Worm (Caenorhabditis elegans) whole organism, dauer: Measurements from ENCODE around the gene srv-5.
"Not testable (repeated sequence)": the region's sequence is repeated elsewhere in the genome, so short reads cannot be mapped to it uniquely, and the experiment has no call there.

Experiments used
- unc-62 ChIP-seq: sonication (generic microtip); optimal IDR thresholded peaks from 2 replicates; lab custom pipeline; 2017; ENCODE audit warnings: missing biosample characterization, missing genetic modification reagents, missing genetic modification characterization

The srv-5 gene

ce11 chrX:4252047-4252446 lies at the start of gene srv-5:
Gene srv-5 (plus strand): TSS chrX:4252347.
- TF ChIP-seq unc-62 = no peak

ce11 chrX:4207385-4207784 lies 44.8 kb upstream of the srv-5 start, which contains the start of gene F20B6.9:
Gene F20B6.9 (minus strand): TSS chrX:4207485.
- not testable (repeated sequence) for TF ChIP-seq unc-62

- no peak for TF ChIP-seq unc-62
Measured at ce11 chrX:4208495-4208894, 43.7 kb upstream of the srv-5 start.

- TF ChIP-seq unc-62 = peak; percentile 62
Measured at ce11 chrX:4209131-4209530, 43.0 kb upstream of the srv-5 start.

ce11 chrX:4214643-4215042 lies 37.5 kb upstream of the srv-5 start:
- no peak for TF ChIP-seq unc-62

- TF ChIP-seq unc-62 = no peak
Measured at ce11 chrX:4215500-4216107, 36.5 kb upstream of the srv-5 start.

ce11 chrX:4216894-4217293 lies 35.3 kb upstream of the srv-5 start, which contains the start of the genes F20B6.10 and hpk-1:
Gene F20B6.10 (minus strand): TSS chrX:4217196.
Gene hpk-1 (minus strand): TSS chrX:4217290.
- no peak for TF ChIP-seq unc-62

- no peak for TF ChIP-seq unc-62
Measured at ce11 chrX:4218174-4218573, 34.0 kb upstream of the srv-5 start, which contains the start of gene W01H2.2. Gene W01H2.2 (minus strand): TSS chrX:4218458.

- no peak for TF ChIP-seq unc-62
Measured at ce11 chrX:4219487-4219886, 32.7 kb upstream of the srv-5 start.

- TF ChIP-seq unc-62 = no peak
Measured at ce11 chrX:4222200-4222599, 29.9 kb upstream of the srv-5 start.

- no peak for TF ChIP-seq unc-62
Measured at ce11 chrX:4222779-4223387, 29.3 kb upstream of the srv-5 start.

- TF ChIP-seq unc-62 = no peak
Measured at ce11 chrX:4235752-4236151, 16.4 kb upstream of the srv-5 start, which contains the start of gene rab-37. Gene rab-37 (minus strand): TSS chrX:4235852.

ce11 chrX:4238971-4239370 lies 13.2 kb upstream of the srv-5 start:
- no peak for TF ChIP-seq unc-62

- no peak for TF ChIP-seq unc-62
Measured at ce11 chrX:4244489-4245123, 7.5 kb upstream of the srv-5 start.

- no peak for TF ChIP-seq unc-62
Measured at ce11 chrX:4245124-4245523, 7.0 kb upstream of the srv-5 start.

ce11 chrX:4246237-4246697 lies 5.9 kb upstream of the srv-5 start:
- TF ChIP-seq unc-62 = no peak

ce11 chrX:4246867-4247591 lies 5.1 kb upstream of the srv-5 start, which contains the start of gene F48D6.4:
Gene F48D6.4 (minus strand): TSS chrX:4247212.
- no peak for TF ChIP-seq unc-62
